Fruit fly (Drosophila melanogaster) whole organism, embryonic: ENCODE data around the gene CG42798.

Source experiments
- Adf1 ChIP-seq: fragments of 200-800 bp; sonication (Bioruptor generic); IDR thresholded peaks from 2 replicates; pipeline ENCODE4 v1.3.6; 2022; ENCODE audit warnings: missing biosample characterization, missing genetic modification characterization
- CG1024 ChIP-seq: fragments of 200-800 bp; sonication (Bioruptor generic); IDR thresholded peaks from 2 replicates; pipeline ENCODE4 v1.3.6; 2022; ENCODE audit warnings: missing biosample characterization, missing genetic modification characterization
- CG12744 ChIP-seq: fragments of 200-800 bp; sonication (Bioruptor generic); optimal IDR thresholded peaks from 2 replicates; lab custom pipeline; 2016; ENCODE audit warnings: missing biosample characterization, missing genetic modification characterization
- CG13296 ChIP-seq: fragments of 200-800 bp; sonication (Bioruptor generic); optimal IDR thresholded peaks from 3 replicates; lab custom pipeline; 2018; ENCODE audit warnings: missing biosample characterization, mild to moderate bottlenecking, missing genetic modification characterization
- CG13894 ChIP-seq: fragments of 200-800 bp; sonication (Bioruptor generic); optimal IDR thresholded peaks from 3 replicates; lab custom pipeline; 2018; ENCODE audit warnings: missing biosample characterization, mild to moderate bottlenecking, missing genetic modification characterization, moderate library complexity
- CG14441 ChIP-seq: fragments of 200-800 bp; sonication (Bioruptor generic); IDR thresholded peaks from 2 replicates; pipeline ENCODE4 v1.3.6; 2022; ENCODE audit warnings: missing biosample characterization, missing genetic modification characterization
- CG15514 ChIP-seq: fragments of 200-800 bp; sonication (Bioruptor generic); optimal IDR thresholded peaks from 3 replicates; lab custom pipeline; 2017; ENCODE audit warnings: missing biosample characterization, missing genetic modification characterization, mild to moderate bottlenecking, moderate library complexity, missing genetic modification reagents
- CG17186 ChIP-seq: fragments of 200-800 bp; sonication (Bioruptor generic); optimal IDR thresholded peaks from 3 replicates; lab custom pipeline; 2017; ENCODE audit warnings: missing biosample characterization, missing genetic modification reagents, missing genetic modification characterization
- CG17359 ChIP-seq: fragments of 200-800 bp; sonication (Bioruptor generic); optimal IDR thresholded peaks from 3 replicates; lab custom pipeline; 2018; ENCODE audit warnings: missing biosample characterization, mild to moderate bottlenecking, missing genetic modification characterization, moderate library complexity
- CG18619 ChIP-seq: fragments of 200-800 bp; sonication (Bioruptor generic); optimal IDR thresholded peaks from 3 replicates; lab custom pipeline; 2017; ENCODE audit warnings: missing biosample characterization, mild to moderate bottlenecking, missing genetic modification characterization
- CG2875 ChIP-seq: fragments of 200-800 bp; sonication (Bioruptor generic); optimal IDR thresholded peaks from 2 replicates; lab custom pipeline; 2017; ENCODE audit warnings: missing biosample characterization, mild to moderate bottlenecking, missing genetic modification characterization, missing genetic modification reagents
- CG43689 ChIP-seq: fragments of 200-800 bp; sonication (Bioruptor generic); IDR thresholded peaks from 2 replicates; pipeline ENCODE4 v1.3.6; 2022; ENCODE audit warnings: missing biosample characterization, missing genetic modification characterization
- CG4707 ChIP-seq: fragments of 200-800 bp; sonication (Bioruptor generic); optimal IDR thresholded peaks from 2 replicates; lab custom pipeline; 2018; ENCODE audit warnings: missing biosample characterization, mild to moderate bottlenecking, missing genetic modification characterization, moderate library complexity
- CG5245 ChIP-seq: fragments of 200-800 bp; sonication (Bioruptor generic); optimal IDR thresholded peaks from 3 replicates; lab custom pipeline; 2016; ENCODE audit warnings: missing biosample characterization, missing genetic modification characterization
- CG6175 ChIP-seq: fragments of 200-800 bp; sonication (Bioruptor generic); IDR thresholded peaks from 3 replicates; pipeline ENCODE4 v1.3.6; 2022; ENCODE audit warnings: missing biosample characterization, missing genetic modification characterization
- CG7556 ChIP-seq: fragments of 200-800 bp; sonication (Bioruptor generic); optimal IDR thresholded peaks from 2 replicates; lab custom pipeline; 2017; ENCODE audit warnings: missing biosample characterization, mild to moderate bottlenecking, missing genetic modification characterization
- CG8388 ChIP-seq: fragments of 200-800 bp; sonication (Bioruptor generic); optimal IDR thresholded peaks from 2 replicates; lab custom pipeline; 2019; ENCODE audit warnings: missing biosample characterization, mild to moderate bottlenecking, missing genetic modification characterization, moderate library complexity
- CG9817 ChIP-seq: fragments of 200-800 bp; sonication (Bioruptor generic); optimal IDR thresholded peaks from 2 replicates; lab custom pipeline; 2018; ENCODE audit warnings: missing biosample characterization, mild to moderate bottlenecking, missing genetic modification characterization, moderate library complexity
- D ChIP-seq, 2 experiments: fragments of 200-800 bp in 1 of 2; fragments of >200 bp in 1 of 2; sonication (Bioruptor generic) in 1 of 2; optimal IDR thresholded peaks; 2 replicates in 1 of 2; 3 replicates in 1 of 2; lab custom pipeline; 2017; ENCODE audit warnings: mild to moderate bottlenecking in 1 of 2, missing biosample characterization in 1 of 2, missing genetic modification characterization in 1 of 2, missing genetic modification reagents in 1 of 2
- Dad ChIP-seq: fragments of 200-800 bp; sonication (Bioruptor generic); optimal IDR thresholded peaks from 3 replicates; lab custom pipeline; 2016; ENCODE audit warnings: missing biosample characterization, missing genetic modification characterization
- Dref ChIP-seq: fragments of 200-800 bp; sonication (Bioruptor generic); IDR thresholded peaks from 2 replicates; pipeline ENCODE4 v1.3.6; 2022; ENCODE audit warnings: missing biosample characterization, missing genetic modification characterization
- E2f1 ChIP-seq: fragments of 200-800 bp; sonication (Bioruptor generic); IDR thresholded peaks from 2 replicates; pipeline ENCODE4 v1.3.6; 2022; ENCODE audit warnings: missing biosample characterization, missing genetic modification characterization
- H15 ChIP-seq: fragments of 200-800 bp; sonication (Bioruptor generic); IDR thresholded peaks from 3 replicates; pipeline ENCODE4 v1.3.6; 2022; ENCODE audit warnings: missing biosample characterization, missing genetic modification characterization
- Hr51 ChIP-seq, 2 experiments: fragments of 200-800 bp; sonication (Bioruptor generic); optimal IDR thresholded peaks; 2 replicates in 1 of 2; 3 replicates in 1 of 2; lab custom pipeline; 2016 to 2018; ENCODE audit warnings: missing biosample characterization in 2 of 2, missing genetic modification characterization in 2 of 2, mild to moderate bottlenecking in 1 of 2, moderate library complexity in 1 of 2
- Med ChIP-seq: fragments of 200-800 bp; sonication (Bioruptor generic); peaks from one replicate; lab custom pipeline; 2016; ENCODE audit warnings: missing biosample characterization, missing genetic modification characterization, mild to moderate bottlenecking, inconsistent platforms, moderate library complexity
- Nf-YA ChIP-seq: fragments of 200-800 bp; sonication (Bioruptor generic); IDR thresholded peaks from 2 replicates; pipeline ENCODE4 v1.3.6; 2022; ENCODE audit warnings: missing biosample characterization, missing genetic modification characterization
- Nf-YB ChIP-seq: fragments of 200-800 bp; sonication (Bioruptor generic); optimal IDR thresholded peaks from 3 replicates; lab custom pipeline; 2019; ENCODE audit warnings: missing biosample characterization, mild to moderate bottlenecking, missing genetic modification characterization, moderate library complexity
- NfI ChIP-seq: fragments of 200-800 bp; sonication (Bioruptor generic); optimal IDR thresholded peaks from 3 replicates; lab custom pipeline; 2018; ENCODE audit warnings: missing biosample characterization, mild to moderate bottlenecking, missing genetic modification characterization, moderate library complexity
- Rfx ChIP-seq: fragments of 200-800 bp; sonication (Bioruptor generic); IDR thresholded peaks from 2 replicates; pipeline ENCODE4 v1.3.6; 2022; ENCODE audit warnings: missing biosample characterization, missing genetic modification characterization
- Spps ChIP-seq: fragments of 200-800 bp; sonication (Bioruptor generic); optimal IDR thresholded peaks from 2 replicates; lab custom pipeline; 2018; ENCODE audit warnings: missing biosample characterization, mild to moderate bottlenecking, missing genetic modification characterization
- Trl ChIP-seq, 3 experiments: fragments of >200 bp in 2 of 3; fragments of 200-800 bp in 1 of 3; sonication (Bioruptor generic) in 1 of 3; optimal IDR thresholded peaks; 2 replicates in 1 of 3; 3 replicates in 2 of 3; lab custom pipeline; 2016 to 2017; ENCODE audit warnings: missing biosample characterization in 1 of 3, missing genetic modification characterization in 1 of 3
- Xbp1 ChIP-seq: fragments of 200-800 bp; sonication (Bioruptor generic); optimal IDR thresholded peaks from 3 replicates; lab custom pipeline; 2016; ENCODE audit warnings: missing biosample characterization, mild to moderate bottlenecking, missing genetic modification characterization
- ato ChIP-seq: fragments of 200-800 bp; sonication (Bioruptor generic); IDR thresholded peaks from 2 replicates; pipeline ENCODE4 v1.3.6; 2022; ENCODE audit warnings: missing biosample characterization, missing genetic modification characterization; ENCODE audit not compliant: partially characterized antibody
- btn ChIP-seq: fragments of 200-800 bp; sonication (Bioruptor generic); optimal IDR thresholded peaks from 2 replicates; lab custom pipeline; 2016; ENCODE audit warnings: missing biosample characterization, missing genetic modification characterization
- cad ChIP-seq: fragments of >200 bp; optimal IDR thresholded peaks from 2 replicates; lab custom pipeline; 2017; ENCODE audit warnings: missing biosample characterization, missing genetic modification characterization
- cato ChIP-seq: fragments of 200-800 bp; sonication (Bioruptor generic); optimal IDR thresholded peaks from 2 replicates; lab custom pipeline; 2016; ENCODE audit warnings: missing biosample characterization, missing genetic modification characterization, borderline replicate concordance
- caup ChIP-seq: fragments of 200-800 bp; sonication (Bioruptor generic); optimal IDR thresholded peaks from 3 replicates; lab custom pipeline; 2017; ENCODE audit warnings: missing biosample characterization, mild to moderate bottlenecking, missing genetic modification characterization, moderate library complexity; ENCODE audit not compliant: severe bottlenecking
- chif ChIP-seq, 2 experiments: fragments of 200-800 bp; sonication (Bioruptor generic); optimal IDR thresholded peaks; 3 replicates each; lab custom pipeline; 2016; ENCODE audit warnings: missing biosample characterization in 2 of 2, missing genetic modification characterization in 2 of 2
- dati ChIP-seq: fragments of 200-800 bp; sonication (Bioruptor generic); IDR thresholded peaks from 2 replicates; pipeline ENCODE4 v1.3.6; 2022; ENCODE audit warnings: missing biosample characterization, missing genetic modification characterization
- fd96Cb ChIP-seq: fragments of 200-800 bp; sonication (Bioruptor generic); optimal IDR thresholded peaks from 2 replicates; lab custom pipeline; 2018; ENCODE audit warnings: missing biosample characterization, mild to moderate bottlenecking, missing genetic modification characterization, moderate library complexity
- gfzf ChIP-seq: fragments of 200-800 bp; sonication (Bioruptor generic); optimal IDR thresholded peaks from 2 replicates; lab custom pipeline; 2016; ENCODE audit warnings: missing biosample characterization, mild to moderate bottlenecking, missing genetic modification characterization, moderate library complexity
- hbn ChIP-seq: fragments of 200-800 bp; sonication (Bioruptor generic); IDR thresholded peaks from 2 replicates; pipeline ENCODE4 v1.3.6; 2022; ENCODE audit warnings: missing biosample characterization, missing genetic modification characterization; ENCODE audit not compliant: partially characterized antibody
- klu ChIP-seq: fragments of 200-800 bp; sonication (Bioruptor generic); IDR thresholded peaks from 2 replicates; pipeline ENCODE4 v1.3.6; 2022; ENCODE audit warnings: missing biosample characterization, missing genetic modification characterization
- kni ChIP-seq: fragments of 200-800 bp; sonication (Bioruptor generic); optimal IDR thresholded peaks from 3 replicates; lab custom pipeline; 2017; ENCODE audit warnings: mild to moderate bottlenecking, missing biosample characterization, missing genetic modification reagents, missing genetic modification characterization
- prd ChIP-seq, 3 experiments: fragments of >200 bp in 2 of 3; fragments of 200-800 bp in 1 of 3; sonication (Bioruptor generic) in 1 of 3; optimal IDR thresholded peaks in 2 of 3; IDR thresholded peaks in 1 of 3; 2 replicates in 2 of 3; 3 replicates in 1 of 3; pipeline versions ENCODE4 v1.3.6 to Lab custom; 2017 to 2022; ENCODE audit warnings: missing biosample characterization in 1 of 3, missing genetic modification characterization in 1 of 3
- slou ChIP-seq: fragments of 200-800 bp; sonication (Bioruptor generic); optimal IDR thresholded peaks from 3 replicates; lab custom pipeline; 2016; ENCODE audit warnings: missing biosample characterization, missing genetic modification characterization
- tll ChIP-seq, 2 experiments: fragments of 200-800 bp in 1 of 2; fragments of >200 bp in 1 of 2; sonication (Bioruptor generic) in 1 of 2; optimal IDR thresholded peaks; 2 replicates each; lab custom pipeline; 2017 to 2019; ENCODE audit warnings: missing biosample characterization in 2 of 2, missing genetic modification characterization in 2 of 2, mild to moderate bottlenecking in 1 of 2, moderate library complexity in 1 of 2

Gene CG42798

DNA sequence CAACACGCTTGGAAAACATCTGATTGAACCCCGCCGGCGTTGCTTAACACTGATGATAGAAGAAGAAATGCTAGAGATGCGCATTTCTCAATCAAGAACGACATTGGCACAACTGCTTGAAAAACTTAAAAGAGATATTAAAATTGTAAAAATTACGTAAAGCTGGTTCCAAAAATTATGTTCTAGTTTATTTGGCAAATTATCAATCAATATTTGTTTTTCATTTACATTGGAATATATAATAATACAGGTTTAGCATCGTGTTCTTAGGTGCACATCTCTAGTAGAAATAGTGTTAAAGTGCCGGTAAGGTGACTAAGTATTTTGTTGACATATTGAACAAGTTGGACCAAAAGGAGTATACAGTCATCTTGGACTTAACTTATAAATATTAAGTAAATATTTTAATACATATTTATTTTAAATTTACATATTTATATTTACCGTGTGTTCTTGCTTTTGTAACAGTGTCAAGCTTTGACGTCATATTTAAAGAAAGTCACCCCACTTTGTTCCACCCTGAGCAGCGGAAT, 15.1 kb upstream of the CG42798 start, which contains the start of the genes Brf and sds22 (continued):
- peak; percentile 98 for TF ChIP-seq CG9817 (tag; lab: Kevin White, UChicago)
- TF ChIP-seq CG6175 (GFP tag; lab: Robert Waterston, UW): peak; percentile 84
- peak; percentile 86 for TF ChIP-seq CG1024
- peak; percentile 79 for TF ChIP-seq Nf-YB (GFP tag; lab: Kevin White, UChicago)
- peak; percentile 72 for TF ChIP-seq hbn (GFP tag; lab: Robert Waterston, UW)
- peak; percentile 33 to 81 for TF ChIP-seq tll (GFP tag; optimal IDR thresholded peaks at IDR 0.05; lab: Kevin White, UChicago)
- TF ChIP-seq caup (GFP tag; lab: Kevin White, UChicago): peak; percentile 94
- TF ChIP-seq ato (GFP tag; lab: Robert Waterston, UW): no peak
- peak; percentile 92 for TF ChIP-seq CG13296 (GFP tag; lab: Kevin White, UChicago)
- peak; percentile 89 for TF ChIP-seq cato (GFP tag; lab: Kevin White, UChicago)
- TF ChIP-seq gfzf (GFP tag; lab: Kevin White, UChicago): peak; percentile 34
- peak; percentile 94 for TF ChIP-seq klu (GFP tag; lab: Robert Waterston, UW)
- peak; percentile 54 for TF ChIP-seq CG4707 (GFP tag; lab: Kevin White, UChicago)
- peak; percentile 95 for TF ChIP-seq CG13894 (tag; lab: Kevin White, UChicago)
- no peak for TF ChIP-seq Trl (optimal IDR thresholded peaks at IDR 0.05; lab: Kevin White, UChicago)
- peak; percentile 96 for TF ChIP-seq Trl (GFP tag; optimal IDR thresholded peaks at IDR 0.05; lab: Kevin White, UChicago)
- no peak for TF ChIP-seq D (optimal IDR thresholded peaks at IDR 0.05; lab: Kevin White, UChicago)
- peak; percentile 90 for TF ChIP-seq D (GFP tag; optimal IDR thresholded peaks at IDR 0.05; lab: Kevin White, UChicago)
- peak; percentile 66 for TF ChIP-seq Adf1 (GFP tag; lab: Robert Waterston, UW)
- peak; percentile 45 for TF ChIP-seq Dref (GFP tag; lab: Robert Waterston, UW)
- TF ChIP-seq CG17359 (tag; lab: Kevin White, UChicago): peak; percentile 92
- peak; percentile 98 for TF ChIP-seq Xbp1
- TF ChIP-seq CG18619 (GFP tag; lab: Kevin White, UChicago): peak; percentile 92
- peak; percentile 87 for TF ChIP-seq CG15514 (GFP tag; lab: Kevin White, UChicago)
- TF ChIP-seq CG7556 (GFP tag; lab: Kevin White, UChicago): peak; percentile 94
- peak; percentile 84 for TF ChIP-seq CG2875 (GFP tag; lab: Kevin White, UChicago)
- TF ChIP-seq btn (GFP tag; lab: Kevin White, UChicago): peak; percentile 84
- peak; percentile 93 for TF ChIP-seq Spps (tag; lab: Kevin White, UChicago)
- TF ChIP-seq Nf-YA (GFP tag; lab: Robert Waterston, UW): peak; percentile 73; the same call in 1 of the 2 replicates
- TF ChIP-seq Med (GFP tag; lab: Kevin White, UChicago): peak; percentile 99
- peak; percentile 88 for TF ChIP-seq CG17186 (GFP tag; lab: Kevin White, UChicago)
- peak; percentile 93 for TF ChIP-seq CG12744 (GFP tag; lab: Kevin White, UChicago)
- peak; percentile 95 for TF ChIP-seq CG5245
- TF ChIP-seq H15 (GFP tag; lab: Robert Waterston, UW): peak; percentile 90
- peak; percentile 95 for TF ChIP-seq Dad (GFP tag; lab: Kevin White, UChicago)
- no peak for TF ChIP-seq cad
- peak; percentile 96 for TF ChIP-seq slou
- peak; percentile 78 for TF ChIP-seq CG43689 (GFP tag; lab: Robert Waterston, UW)
- TF ChIP-seq CG8388 (GFP tag; lab: Kevin White, UChicago): peak; percentile 93
- TF ChIP-seq Rfx: peak; percentile 97
- peak; percentile 77 for TF ChIP-seq dati (GFP tag; lab: Robert Waterston, UW)
- peak; percentile 91 for TF ChIP-seq CG14441
- peak; percentile 92 to 95 for TF ChIP-seq Hr51 (GFP tag; optimal IDR thresholded peaks at IDR 0.05; lab: Kevin White, UChicago)
- TF ChIP-seq fd96Cb (tag; lab: Kevin White, UChicago): peak; percentile 95
- peak; percentile 96 for TF ChIP-seq NfI (GFP tag; lab: Kevin White, UChicago)
- no peak for TF ChIP-seq prd (optimal IDR thresholded peaks at IDR 0.05; lab: Kevin White, UChicago)
- TF ChIP-seq prd (GFP tag; IDR thresholded peaks at IDR 0.05; lab: Robert Waterston, UW): peak; percentile 97
- peak; percentile 95 to 96 for TF ChIP-seq chif (GFP tag; optimal IDR thresholded peaks at IDR 0.05; lab: Kevin White, UChicago)
- TF ChIP-seq E2f1: peak; percentile 87
- peak; percentile 74 for TF ChIP-seq kni
